Fruit fly (Drosophila melanogaster) whole organism, wandering third instar larva: ENCODE results near the gene Pxd.
"Not testable (repeated sequence)": the region's sequence is repeated elsewhere in the genome, so short reads cannot be mapped to it uniquely, and the experiment has no call there.

Source experiments
- Abd-B ChIP-seq: fragments of >200 bp; optimal IDR thresholded peaks from 2 replicates; lab custom pipeline; 2017; ENCODE audit warnings: missing biosample characterization, missing genetic modification characterization
- CG32264 ChIP-seq: fragments of 200-800 bp; sonication (Bioruptor generic); optimal IDR thresholded peaks from 2 replicates; lab custom pipeline; 2016; ENCODE audit warnings: missing biosample characterization, missing genetic modification characterization
- CG9705 ChIP-seq: fragments of 200-800 bp; sonication (Bioruptor generic); optimal IDR thresholded peaks from 2 replicates; lab custom pipeline; 2018; ENCODE audit warnings: missing biosample characterization, mild to moderate bottlenecking, missing genetic modification characterization
- CrebA ChIP-seq: fragments of 200-800 bp; sonication (Bioruptor generic); optimal IDR thresholded peaks from 2 replicates; lab custom pipeline; 2016; ENCODE audit warnings: missing biosample characterization, mild to moderate bottlenecking, missing genetic modification characterization, borderline replicate concordance
- Dfd ChIP-seq: fragments of >200 bp; optimal IDR thresholded peaks from 2 replicates; lab custom pipeline; 2017; ENCODE audit warnings: missing biosample characterization, missing genetic modification characterization
- Dif ChIP-seq: fragments of 200-275, 200-300 bp; sonication (Bioruptor generic); optimal IDR thresholded peaks from 2 replicates; lab custom pipeline; 2018; ENCODE audit warnings: missing biosample characterization, missing genetic modification characterization; ENCODE audit not compliant: partially characterized antibody
- GATAd ChIP-seq: sonication (Bioruptor generic); optimal IDR thresholded peaks from 2 replicates; lab custom pipeline; 2016; ENCODE audit warnings: missing biosample characterization, missing genetic modification characterization
- HLH106 ChIP-seq: fragments of 200-800 bp; optimal IDR thresholded peaks from 3 replicates; lab custom pipeline; 2019; ENCODE audit warnings: missing biosample characterization, mild to moderate bottlenecking, missing genetic modification characterization, moderate library complexity
- Hnf4 ChIP-seq: fragments of 200-800 bp; sonication (Bioruptor generic); optimal IDR thresholded peaks from 2 replicates; lab custom pipeline; 2016; ENCODE audit warnings: missing biosample characterization, mild to moderate bottlenecking, missing genetic modification characterization
- Hr78 ChIP-seq: fragments of >200 bp; optimal IDR thresholded peaks from 2 replicates; lab custom pipeline; 2017; ENCODE audit warnings: missing biosample characterization, missing genetic modification characterization
- Hr83 ChIP-seq: fragments of 200-300 bp; sonication (Bioruptor generic); optimal IDR thresholded peaks from 2 replicates; lab custom pipeline; 2016; ENCODE audit warnings: missing biosample characterization, mild to moderate bottlenecking, missing genetic modification characterization, moderate library complexity; ENCODE audit not compliant: poor library complexity, severe bottlenecking
- Jra ChIP-seq: sonication (Bioruptor generic); optimal IDR thresholded peaks from 2 replicates; lab custom pipeline; 2016; ENCODE audit warnings: missing biosample characterization, missing genetic modification characterization
- Mio ChIP-seq: sonication (Bioruptor generic); optimal IDR thresholded peaks from 2 replicates; lab custom pipeline; 2016; ENCODE audit warnings: missing biosample characterization, missing genetic modification characterization
- N ChIP-seq: fragments of >200 bp; optimal IDR thresholded peaks from 2 replicates; lab custom pipeline; 2018; ENCODE audit warnings: missing biosample characterization, missing external identifiers, missing genetic modification characterization
- OdsH ChIP-seq: fragments of 200-800 bp; sonication (Bioruptor generic); optimal IDR thresholded peaks from 2 replicates; lab custom pipeline; 2016; ENCODE audit warnings: missing biosample characterization, mild to moderate bottlenecking, missing genetic modification characterization
- Rel ChIP-seq, 2 experiments: fragments of 200-800 bp; sonication (Bioruptor generic) in 1 of 2; optimal IDR thresholded peaks; 2 replicates in 1 of 2; 3 replicates in 1 of 2; lab custom pipeline; 2016 to 2019; ENCODE audit warnings: mild to moderate bottlenecking in 2 of 2, missing biosample characterization in 2 of 2, missing genetic modification characterization in 2 of 2, moderate library complexity in 1 of 2
- Sp1 ChIP-seq: fragments of 200-800 bp; sonication (Bioruptor generic); optimal IDR thresholded peaks from 3 replicates; lab custom pipeline; 2019; ENCODE audit warnings: missing biosample characterization, mild to moderate bottlenecking, missing genetic modification characterization, moderate library complexity
- Vsx2 ChIP-seq: fragments of 200-300, 225-300 bp; sonication (Bioruptor generic); optimal IDR thresholded peaks from 2 replicates; lab custom pipeline; 2018; ENCODE audit warnings: missing biosample characterization, missing genetic modification characterization; ENCODE audit not compliant: partially characterized antibody
- br ChIP-seq: fragments of 200-800 bp; sonication (Bioruptor generic); optimal IDR thresholded peaks from 2 replicates; lab custom pipeline; 2016; ENCODE audit warnings: missing biosample characterization, missing genetic modification characterization
- brk ChIP-seq: fragments of 200-800 bp; sonication (Bioruptor generic); optimal IDR thresholded peaks from 2 replicates; lab custom pipeline; 2016; ENCODE audit warnings: missing biosample characterization, mild to moderate bottlenecking, missing genetic modification characterization
- dl ChIP-seq, 2 experiments: fragments of 175-275, 200-275 bp in 1 of 2; fragments of 200-275 bp in 1 of 2; sonication (Bioruptor generic); optimal IDR thresholded peaks; lab custom pipeline; 2018; ENCODE audit warnings: mild to moderate bottlenecking in 2 of 2, missing biosample characterization in 2 of 2, missing genetic modification characterization in 2 of 2, moderate library complexity in 2 of 2; ENCODE audit not compliant: partially characterized antibody in 2 of 2, insufficient read depth in 1 of 2
- dmrt93B ChIP-seq: fragments of 200-800 bp; sonication (Bioruptor generic); optimal IDR thresholded peaks from 2 replicates; lab custom pipeline; 2018; ENCODE audit warnings: missing biosample characterization, mild to moderate bottlenecking, missing genetic modification characterization
- dsf ChIP-seq: sonication (Bioruptor generic); optimal IDR thresholded peaks from 2 replicates; lab custom pipeline; 2016; ENCODE audit warnings: missing biosample characterization, missing genetic modification characterization, borderline replicate concordance
- ey ChIP-seq: fragments of 200-800 bp; sonication (Bioruptor generic); optimal IDR thresholded peaks from 2 replicates; lab custom pipeline; 2016; ENCODE audit warnings: missing biosample characterization, missing genetic modification characterization
- foxo ChIP-seq, 2 experiments: fragments of 200-800 bp; sonication (Bioruptor generic); optimal IDR thresholded peaks; 2 replicates in 1 of 2; 3 replicates in 1 of 2; lab custom pipeline; 2016 to 2017; ENCODE audit warnings: missing biosample characterization in 2 of 2, missing genetic modification characterization in 2 of 2
- fru ChIP-seq: fragments of 200-800 bp; sonication (Bioruptor generic); optimal IDR thresholded peaks from 3 replicates; lab custom pipeline; 2016; ENCODE audit warnings: missing biosample characterization, mild to moderate bottlenecking, missing genetic modification characterization
- h ChIP-seq: fragments of 200-800 bp; sonication (Bioruptor generic); optimal IDR thresholded peaks from 3 replicates; lab custom pipeline; 2016; ENCODE audit warnings: missing biosample characterization, mild to moderate bottlenecking, missing genetic modification characterization
- jim ChIP-seq: fragments of 175-275, 200-325 bp; sonication (Bioruptor generic); optimal IDR thresholded peaks from 2 replicates; lab custom pipeline; 2016; ENCODE audit warnings: missing biosample characterization, mild to moderate bottlenecking, missing genetic modification characterization
- lola ChIP-seq: fragments of >200 bp; optimal IDR thresholded peaks from 2 replicates; lab custom pipeline; 2017; ENCODE audit warnings: missing biosample characterization, missing genetic modification characterization
- pan ChIP-seq: fragments of >200 bp; optimal IDR thresholded peaks from 2 replicates; lab custom pipeline; 2017
- psq ChIP-seq: fragments of 200-800 bp; sonication (Bioruptor generic); optimal IDR thresholded peaks from 3 replicates; lab custom pipeline; 2017; ENCODE audit warnings: missing biosample characterization, mild to moderate bottlenecking, missing genetic modification characterization, moderate library complexity
- rgr ChIP-seq: fragments of 200-800 bp; sonication (Bioruptor generic); optimal IDR thresholded peaks from 3 replicates; lab custom pipeline; 2016; ENCODE audit warnings: missing biosample characterization, mild to moderate bottlenecking, missing genetic modification characterization
- sage ChIP-seq: fragments of 200-800 bp; sonication (Bioruptor generic); optimal IDR thresholded peaks from 2 replicates; lab custom pipeline; 2016; ENCODE audit warnings: missing biosample characterization, mild to moderate bottlenecking, missing genetic modification characterization
- sv ChIP-seq: fragments of 200-800 bp; sonication (Bioruptor generic); optimal IDR thresholded peaks from 3 replicates; lab custom pipeline; 2016; ENCODE audit warnings: missing biosample characterization, missing genetic modification characterization
- tai ChIP-seq: sonication (Bioruptor generic); optimal IDR thresholded peaks from 2 replicates; lab custom pipeline; 2016; ENCODE audit warnings: missing biosample characterization, missing genetic modification characterization
- usp ChIP-seq: fragments of >200 bp; optimal IDR thresholded peaks from 2 replicates; lab custom pipeline; 2017; ENCODE audit warnings: missing biosample characterization, missing genetic modification characterization
- woc ChIP-seq: sonication (Bioruptor generic); optimal IDR thresholded peaks from 2 replicates; lab custom pipeline; 2016; ENCODE audit warnings: missing biosample characterization, mild to moderate bottlenecking, missing genetic modification characterization

The Pxd gene

DNA sequence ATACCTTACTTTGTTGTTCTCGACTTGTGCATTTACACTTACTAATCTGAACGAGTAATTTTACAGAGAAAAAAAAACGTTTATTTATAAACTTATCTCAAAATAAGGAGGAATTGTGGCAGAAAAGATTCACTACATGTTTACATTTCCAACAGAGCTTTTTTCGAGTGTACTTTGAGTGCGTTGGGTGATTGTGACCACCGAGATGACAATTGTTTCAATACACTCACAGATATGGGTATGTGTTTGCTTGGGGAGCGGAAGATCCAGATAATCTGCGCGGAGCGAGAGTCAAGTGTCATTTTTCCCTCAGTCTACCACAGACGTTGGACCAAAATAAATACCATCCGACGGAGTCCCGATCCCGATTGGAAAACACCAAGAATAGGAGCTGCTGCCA is 21.7 kb upstream of the Pxd start, which contains the start of gene CG31274:
CG31274 (plus strand) TSS at position 301 of the 400 bp plus-strand sequence.
- TF ChIP-seq usp; Dfd (GFP tag; lab: Kevin White, UChicago); pan (lab: Kevin White, UChicago): not testable (repeated sequence)

- TF ChIP-seq N (GFP tag; lab: Kevin White, UChicago): no peak
- TF ChIP-seq dsf: no peak
- TF ChIP-seq Sp1 (GFP tag; lab: Kevin White, UChicago): peak; percentile 49
- no peak for TF ChIP-seq Hnf4 (GFP tag; lab: Kevin White, UChicago)
- no peak for TF ChIP-seq jim (GFP tag; lab: Kevin White, UChicago)
- peak in 1 of 2 experiments; percentile 59 for TF ChIP-seq foxo (GFP tag; optimal IDR thresholded peaks at IDR 0.05; lab: Kevin White, UChicago)
- peak; percentile 41 for TF ChIP-seq h
- TF ChIP-seq CG32264 (GFP tag; lab: Kevin White, UChicago): peak; percentile 20
- TF ChIP-seq pan (lab: Kevin White, UChicago): no peak
- no peak for TF ChIP-seq Dfd (GFP tag; lab: Kevin White, UChicago)
- no peak for TF ChIP-seq Hr83 (GFP tag; lab: Kevin White, UChicago)
- TF ChIP-seq brk (GFP tag; lab: Kevin White, UChicago): no peak
- TF ChIP-seq Vsx2 (GFP tag; lab: Kevin White, UChicago): no peak
- peak; percentile 39 for TF ChIP-seq woc (GFP tag; lab: Kevin White, UChicago)
- no peak for TF ChIP-seq rgr (GFP tag; lab: Kevin White, UChicago)
- peak; percentile 52 for TF ChIP-seq HLH106
- peak; percentile 46 for TF ChIP-seq fru (GFP tag; lab: Kevin White, UChicago)
- TF ChIP-seq dl (GFP tag; optimal IDR thresholded peaks at IDR 0.05; lab: Kevin White, UChicago; ENCODE audit: insufficient read depth in 1 of 2, partially characterized antibody in 2 of 2): no peak
- TF ChIP-seq psq (GFP tag; lab: Kevin White, UChicago): no peak
- no peak for TF ChIP-seq dmrt93B (GFP tag; lab: Kevin White, UChicago)
- peak; percentile 14 for TF ChIP-seq CG9705
Observed at dm6 chr3R:16996059-16996959, 18.1 kb upstream of the Pxd start, which contains the start of the genes EMC2A and CG3534. Gene EMC2A, minus strand, starts transcription at chr3R:16996071. Gene CG3534, plus strand, starts transcription at chr3R:16996446.

DNA sequence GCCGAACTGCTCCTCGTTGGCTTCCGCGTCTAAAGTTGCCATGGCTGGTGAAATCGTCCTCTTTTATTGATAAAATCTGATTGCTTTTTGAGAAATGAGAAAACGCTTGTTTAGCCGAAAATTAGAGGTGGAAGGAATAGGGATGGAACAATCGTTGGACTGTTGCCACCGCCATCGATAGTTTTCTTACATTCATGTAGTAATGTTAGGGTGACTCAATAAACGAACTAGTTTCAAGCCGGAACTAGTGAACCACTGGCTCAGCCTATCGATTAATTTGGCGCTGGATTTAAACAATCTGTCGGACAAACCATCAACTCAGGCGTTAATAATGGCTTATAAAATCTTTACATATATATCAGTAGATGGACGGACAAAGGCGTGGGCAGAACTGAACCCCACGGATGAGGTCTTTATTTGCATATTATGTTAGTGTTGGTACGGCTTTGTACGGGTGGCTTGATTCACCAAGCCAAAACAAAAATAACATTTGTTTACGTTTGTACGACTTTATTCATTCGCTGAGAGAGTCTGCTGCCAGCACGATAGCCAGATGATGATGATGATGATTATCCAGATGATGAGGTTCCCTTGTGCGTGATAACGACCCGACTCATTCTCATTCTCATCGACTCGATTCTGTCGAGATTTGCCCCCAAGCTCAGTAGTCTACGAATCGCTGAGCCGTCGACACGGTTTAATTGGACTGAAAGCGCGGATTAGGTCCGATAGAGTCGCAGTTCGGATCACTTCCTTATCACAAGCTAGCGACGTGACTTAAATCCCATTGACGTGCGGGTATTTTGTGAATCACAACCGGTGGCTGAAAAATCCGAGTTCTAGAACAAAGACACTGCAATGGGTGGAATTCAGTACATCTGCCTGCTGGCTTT is 11.9 kb upstream of the Pxd start, which contains the start of the genes Sf3a1 and Irc:
Sf3a1 (minus strand) TSS at position 138 of the 893 bp plus-strand sequence.
Irc (plus strand) TSS at position 658 of the 893 bp plus-strand sequence.
- TF ChIP-seq Hnf4 (GFP tag; lab: Kevin White, UChicago): peak; percentile 50
- TF ChIP-seq CG9705: no peak
- no peak for TF ChIP-seq jim (GFP tag; lab: Kevin White, UChicago)
- no peak for TF ChIP-seq N (GFP tag; lab: Kevin White, UChicago)
- TF ChIP-seq Sp1 (GFP tag; lab: Kevin White, UChicago): no peak
- TF ChIP-seq GATAd (GFP tag; lab: Kevin White, UChicago): no peak
- TF ChIP-seq CrebA (GFP tag; lab: Kevin White, UChicago): no peak
- TF ChIP-seq Vsx2 (GFP tag; lab: Kevin White, UChicago): no peak
- peak; percentile 95 for TF ChIP-seq fru (GFP tag; lab: Kevin White, UChicago)
- TF ChIP-seq Dif: no peak
- TF ChIP-seq foxo (GFP tag; optimal IDR thresholded peaks at IDR 0.05; lab: Kevin White, UChicago): no peak
- peak; percentile 4 for TF ChIP-seq rgr (GFP tag; lab: Kevin White, UChicago)
- TF ChIP-seq Abd-B (GFP tag; lab: Kevin White, UChicago): no peak
- TF ChIP-seq usp: no peak
- peak; percentile 13 for TF ChIP-seq ey
- TF ChIP-seq CG32264 (GFP tag; lab: Kevin White, UChicago): no peak
- no peak for TF ChIP-seq Hr78 (GFP tag; lab: Kevin White, UChicago)
- peak; percentile 60 for TF ChIP-seq Hr83 (GFP tag; lab: Kevin White, UChicago)
- TF ChIP-seq sv: no peak
- no peak for TF ChIP-seq psq (GFP tag; lab: Kevin White, UChicago)
- no peak for TF ChIP-seq lola
- TF ChIP-seq Dfd (GFP tag; lab: Kevin White, UChicago): no peak
- no peak for TF ChIP-seq OdsH (GFP tag; lab: Kevin White, UChicago)
- TF ChIP-seq dmrt93B (GFP tag; lab: Kevin White, UChicago): no peak
- TF ChIP-seq brk (GFP tag; lab: Kevin White, UChicago): no peak
- TF ChIP-seq Mio (GFP tag; lab: Kevin White, UChicago): no peak
- TF ChIP-seq tai (GFP tag; lab: Kevin White, UChicago): no peak
- TF ChIP-seq sage (GFP tag; lab: Kevin White, UChicago): no peak
- no peak for TF ChIP-seq h
- TF ChIP-seq woc (GFP tag; lab: Kevin White, UChicago): no peak
- TF ChIP-seq HLH106: no peak
- TF ChIP-seq Jra: peak; percentile 37
- no peak for TF ChIP-seq br
- no peak for TF ChIP-seq dl (GFP tag; optimal IDR thresholded peaks at IDR 0.05; lab: Kevin White, UChicago; ENCODE audit: insufficient read depth in 1 of 2, partially characterized antibody in 2 of 2)
- TF ChIP-seq Rel (GFP tag; optimal IDR thresholded peaks at IDR 0.05; lab: Kevin White, UChicago): no peak
- peak; percentile 96 for TF ChIP-seq Rel (tag; optimal IDR thresholded peaks at IDR 0.05; lab: Kevin White, UChicago)
- no peak for TF ChIP-seq dsf
